Worm (Caenorhabditis elegans) whole organism, L1 larva: ENCODE measurements around the gene C45G9.12.
"Not testable (repeated sequence)": the region's sequence is repeated elsewhere in the genome, so short reads cannot be mapped to it uniquely, and the experiment has no call there.

Source experiments
- ama-1 ChIP-seq: fragments of 150-350 bp; optimal IDR thresholded peaks from 2 replicates; lab custom pipeline; 2014
- elt-3 ChIP-seq, 6 experiments: fragments of 150-350 bp in 1 of 6; sonication (generic microtip); optimal IDR thresholded peaks; 2 replicates each; lab custom pipeline; 2017 to 2018; ENCODE audit warnings: missing biosample characterization in 6 of 6, missing genetic modification characterization in 6 of 6, inconsistent platforms in 1 of 6
- fos-1 ChIP-seq: fragments of 150-350 bp; optimal IDR thresholded peaks from 2 replicates; lab custom pipeline; 2014; ENCODE audit warnings: missing biosample characterization, missing genetic modification characterization
- jun-1 ChIP-seq: fragments of 150-350 bp; optimal IDR thresholded peaks from 2 replicates; lab custom pipeline; 2014; ENCODE audit warnings: missing biosample characterization, missing genetic modification reagents, missing genetic modification characterization
- lin-15B ChIP-seq: fragments of 150-350 bp; sonication (generic microtip); optimal IDR thresholded peaks from 3 replicates; lab custom pipeline; 2014; ENCODE audit warnings: missing biosample characterization, missing genetic modification characterization
- lir-3 ChIP-seq: sonication (generic microtip); optimal IDR thresholded peaks from 2 replicates; lab custom pipeline; 2016; ENCODE audit warnings: mild to moderate bottlenecking, missing genetic modification characterization, moderate library complexity, missing compliant biosample characterization; ENCODE audit not compliant: poor library complexity
- lsy-2 ChIP-seq, 2 experiments: fragments of 150-350 bp; optimal IDR thresholded peaks; 2 replicates each; lab custom pipeline; 2014; ENCODE audit warnings: missing biosample characterization in 2 of 2, missing genetic modification characterization in 2 of 2
- mep-1 ChIP-seq: fragments of 150-350 bp; optimal IDR thresholded peaks from 2 replicates; lab custom pipeline; 2014; ENCODE audit warnings: missing biosample characterization, missing genetic modification characterization
- skn-1 ChIP-seq: fragments of 150-350 bp; optimal IDR thresholded peaks from 2 replicates; lab custom pipeline; 2014; ENCODE audit warnings: missing biosample characterization, missing genetic modification characterization
- sox-4 ChIP-seq: sonication (generic microtip); optimal IDR thresholded peaks from 2 replicates; lab custom pipeline; 2016; ENCODE audit warnings: missing genetic modification characterization, missing compliant biosample characterization
- tbx-2 ChIP-seq: sonication (generic microtip); optimal IDR thresholded peaks from 2 replicates; lab custom pipeline; 2016; ENCODE audit warnings: missing genetic modification characterization, missing compliant biosample characterization
- ztf-4 ChIP-seq: fragments of 150-350 bp; optimal IDR thresholded peaks from 2 replicates; lab custom pipeline; 2014; ENCODE audit warnings: missing biosample characterization, missing genetic modification characterization

ce11 chrIII:5055709-5056108 is 15.7 kb downstream of the C45G9.12 start, which contains the start of gene C45G9.9:
- TF ChIP-seq fos-1 (tag; lab: Kevin White, UChicago); mep-1 (tag; lab: Kevin White, UChicago); lin-15B (tag; lab: Kevin White, UChicago); ztf-4 (tag; lab: Kevin White, UChicago); lir-3 (tag; lab: Kevin White, UChicago); jun-1 (tag; lab: Kevin White, UChicago); tbx-2 (tag; lab: Kevin White, UChicago); elt-3 (tag; optimal IDR thresholded peaks at IDR 0.05; lab: Kevin White, UChicago); ama-1 (lab: Kevin White, UChicago); skn-1 (tag; lab: Kevin White, UChicago); sox-4 (tag; lab: Kevin White, UChicago); lsy-2 (tag; optimal IDR thresholded peaks at IDR 0.05; lab: Kevin White, UChicago): not testable (repeated sequence)
